Worm (Caenorhabditis elegans) whole organism, mixed stage, embryonic: ENCODE data around the gene srh-193.

Experiments
- hlh-1 ChIP-seq: fragments of 150-350 bp; optimal IDR thresholded peaks from 2 replicates; lab custom pipeline; 2014; ENCODE audit warnings: missing biosample characterization, missing genetic modification reagents, missing genetic modification characterization
- mep-1 ChIP-seq: fragments of 150-350 bp; optimal IDR thresholded peaks from 2 replicates; lab custom pipeline; 2017; ENCODE audit warnings: missing biosample characterization, missing genetic modification reagents, missing genetic modification characterization, inconsistent platforms
- nhr-28 ChIP-seq: fragments of 150-350 bp; optimal IDR thresholded peaks from 2 replicates; lab custom pipeline; 2014; ENCODE audit warnings: missing biosample characterization, missing genetic modification characterization
- unc-62 ChIP-seq: fragments of 150-350 bp; optimal IDR thresholded peaks from 2 replicates; lab custom pipeline; 2014; ENCODE audit warnings: missing biosample characterization, missing genetic modification reagents, missing genetic modification characterization
- ztf-11 ChIP-seq: fragments of 150-350 bp; optimal IDR thresholded peaks from 2 replicates; lab custom pipeline; 2014; ENCODE audit warnings: missing biosample characterization, missing genetic modification characterization

ce11 chrV:4298579-4298978 is 8.6 kb upstream of the srh-193 start, which contains the start of gene ZC132.11:
- TF ChIP-seq mep-1 (no peak), unc-62 (GFP tag; lab: Kevin White, UChicago) (no peak), ztf-11 (tag; lab: Kevin White, UChicago) (no peak), nhr-28 (tag; lab: Kevin White, UChicago) (no peak), hlh-1 (tag; lab: Kevin White, UChicago) (no peak)
